Fruit fly (Drosophila melanogaster) whole organism, prepupa: ENCODE data around the gene CG12206.

Experiments
- CG11762 ChIP-seq: fragments of 200-800 bp; sonication (Bioruptor generic); optimal IDR thresholded peaks from 3 replicates; lab custom pipeline; 2016; ENCODE audit warnings: missing biosample characterization, missing genetic modification characterization; ENCODE audit not compliant: insufficient read depth
- CG4318 ChIP-seq: fragments of 200-800 bp; sonication (Bioruptor generic); optimal IDR thresholded peaks from 3 replicates; lab custom pipeline; 2017; ENCODE audit warnings: missing biosample characterization, mild to moderate bottlenecking, missing genetic modification characterization
- CG6854 ChIP-seq: fragments of 200-800 bp; sonication (Bioruptor generic); optimal IDR thresholded peaks from 2 replicates; lab custom pipeline; 2017; ENCODE audit warnings: missing biosample characterization, mild to moderate bottlenecking, missing genetic modification characterization

DNA sequence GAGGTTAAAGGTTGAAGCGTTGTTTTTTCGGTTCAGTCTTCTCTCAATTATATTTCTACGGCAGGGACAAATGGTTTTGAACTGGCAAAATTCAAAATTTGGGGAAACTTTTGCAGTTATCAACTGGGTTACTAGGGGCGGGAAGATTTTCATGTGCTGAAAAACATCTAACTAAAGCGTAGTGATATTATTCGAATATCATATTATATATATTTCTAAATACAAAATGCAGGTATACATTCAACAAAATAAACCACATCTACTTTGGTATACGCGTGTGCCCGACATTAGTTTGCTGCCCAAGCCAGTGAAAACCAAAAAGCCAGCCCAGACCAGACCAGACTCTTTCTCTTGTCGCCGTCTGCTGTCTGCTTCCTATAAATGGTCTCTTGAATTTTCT is 30.4 kb upstream of the CG12206 start, which contains the start of gene Gas8:
- TF ChIP-seq CG11762 (GFP tag; lab: Kevin White, UChicago) = no peak
- TF ChIP-seq CG6854 = no peak
- no peak for TF ChIP-seq CG4318 (GFP tag; lab: Kevin White, UChicago)
